Worm (Caenorhabditis elegans) whole organism, L2 larva: ENCODE measurements around the gene enol-1.

ENCODE experiments used
- C34F6.9 ChIP-seq: fragments of 150-350 bp; optimal IDR thresholded peaks from 2 replicates; lab custom pipeline; 2014; ENCODE audit warnings: missing biosample characterization, missing genetic modification characterization
- F13H6.1 ChIP-seq: sonication (generic microtip); optimal IDR thresholded peaks from 2 replicates; lab custom pipeline; 2016; ENCODE audit warnings: missing genetic modification characterization, missing compliant biosample characterization
- R02D3.7 ChIP-seq: fragments of 150-350 bp; optimal IDR thresholded peaks from 2 replicates; lab custom pipeline; 2014; ENCODE audit warnings: missing biosample characterization, missing genetic modification characterization
- ZK546.5 ChIP-seq: sonication (generic microtip); optimal IDR thresholded peaks from 2 replicates; lab custom pipeline; 2017; ENCODE audit warnings: missing biosample characterization, missing genetic modification characterization
- alr-1 ChIP-seq: fragments of 150-350 bp; optimal IDR thresholded peaks from 2 replicates; lab custom pipeline; 2014; ENCODE audit warnings: missing biosample characterization, missing genetic modification characterization
- aly-2 ChIP-seq: fragments of 150-350 bp; optimal IDR thresholded peaks from 2 replicates; lab custom pipeline; 2014; ENCODE audit warnings: missing biosample characterization, missing genetic modification characterization
- ama-1 ChIP-seq: fragments of 150-350 bp; optimal IDR thresholded peaks from 2 replicates; lab custom pipeline; 2018; ENCODE audit warnings: inconsistent platforms
- blmp-1 ChIP-seq: sonication (generic microtip); optimal IDR thresholded peaks from 2 replicates; lab custom pipeline; 2017; ENCODE audit warnings: missing genetic modification characterization, mild to moderate bottlenecking, missing compliant biosample characterization, antibody characterized with exemption, moderate library complexity; ENCODE audit not compliant: insufficient read depth
- ceh-16 ChIP-seq: fragments of 150-350 bp; optimal IDR thresholded peaks from 2 replicates; lab custom pipeline; 2014; ENCODE audit warnings: missing biosample characterization, missing genetic modification characterization
- ceh-82 ChIP-seq: fragments of 150-350 bp; optimal IDR thresholded peaks from 2 replicates; lab custom pipeline; 2014; ENCODE audit warnings: missing biosample characterization, missing genetic modification characterization
- crh-2 ChIP-seq: sonication (generic microtip); optimal IDR thresholded peaks from 2 replicates; lab custom pipeline; 2017; ENCODE audit warnings: missing biosample characterization, missing genetic modification characterization
- dmd-4 ChIP-seq: sonication (generic microtip); optimal IDR thresholded peaks from 2 replicates; lab custom pipeline; 2017; ENCODE audit warnings: missing biosample characterization, missing genetic modification characterization
- elt-1 ChIP-seq: fragments of 150-350 bp; optimal IDR thresholded peaks from 2 replicates; lab custom pipeline; 2014; ENCODE audit warnings: missing biosample characterization, missing genetic modification characterization
- elt-3 ChIP-seq: sonication (generic microtip); optimal IDR thresholded peaks from 2 replicates; lab custom pipeline; 2017; ENCODE audit warnings: missing biosample characterization, missing genetic modification characterization
- fos-1 ChIP-seq: fragments of 150-350 bp; optimal IDR thresholded peaks from 2 replicates; lab custom pipeline; 2014; ENCODE audit warnings: missing biosample characterization, missing genetic modification characterization
- gmeb-1 ChIP-seq: fragments of 150-350 bp; optimal IDR thresholded peaks from 2 replicates; lab custom pipeline; 2014; ENCODE audit warnings: missing biosample characterization, missing genetic modification characterization
- lin-13 ChIP-seq: fragments of 150-350 bp; optimal IDR thresholded peaks from 2 replicates; lab custom pipeline; 2014; ENCODE audit warnings: missing biosample characterization, missing genetic modification reagents, missing genetic modification characterization
- lin-39 ChIP-seq: fragments of 150-350 bp; optimal IDR thresholded peaks from 2 replicates; lab custom pipeline; 2014; ENCODE audit warnings: missing biosample characterization, missing genetic modification reagents, missing genetic modification characterization
- lsy-2 ChIP-seq, 2 experiments: fragments of 150-350 bp in 1 of 2; sonication (generic microtip) in 1 of 2; optimal IDR thresholded peaks; 2 replicates each; lab custom pipeline; 2014 to 2017; ENCODE audit warnings: missing biosample characterization in 2 of 2, missing genetic modification characterization in 2 of 2
- mab-5 ChIP-seq: fragments of 150-350 bp; optimal IDR thresholded peaks from 2 replicates; lab custom pipeline; 2014; ENCODE audit warnings: missing biosample characterization, missing genetic modification characterization
- mbf-1 ChIP-seq: sonication (generic microtip); optimal IDR thresholded peaks from 2 replicates; lab custom pipeline; 2017; ENCODE audit warnings: missing biosample characterization, missing genetic modification characterization
- mdl-1 ChIP-seq, 2 experiments: fragments of 150-350 bp in 1 of 2; sonication (generic microtip) in 1 of 2; optimal IDR thresholded peaks; 2 replicates each; lab custom pipeline; 2017; ENCODE audit warnings: missing biosample characterization in 2 of 2, missing genetic modification characterization in 2 of 2
- nhr-11 ChIP-seq: fragments of 150-350 bp; optimal IDR thresholded peaks from 2 replicates; lab custom pipeline; 2014; ENCODE audit warnings: missing biosample characterization, missing genetic modification characterization
- nhr-12 ChIP-seq: fragments of 150-350 bp; optimal IDR thresholded peaks from 2 replicates; lab custom pipeline; 2014; ENCODE audit warnings: missing biosample characterization, missing genetic modification characterization
- nhr-129 ChIP-seq: fragments of 150-350 bp; optimal IDR thresholded peaks from 2 replicates; lab custom pipeline; 2014; ENCODE audit warnings: missing biosample characterization, missing genetic modification characterization
- nhr-23 ChIP-seq: fragments of 150-350 bp; optimal IDR thresholded peaks from 2 replicates; lab custom pipeline; 2014; ENCODE audit warnings: missing biosample characterization, missing genetic modification reagents, missing genetic modification characterization
- nhr-6 ChIP-seq: fragments of 150-350 bp; optimal IDR thresholded peaks from 2 replicates; lab custom pipeline; 2014; ENCODE audit warnings: missing biosample characterization, missing genetic modification characterization
- sem-4 ChIP-seq: fragments of 150-350 bp; optimal IDR thresholded peaks from 2 replicates; lab custom pipeline; 2014; ENCODE audit warnings: missing biosample characterization, missing genetic modification reagents, missing genetic modification characterization
- sma-3 ChIP-seq: sonication (generic microtip); optimal IDR thresholded peaks from 2 replicates; lab custom pipeline; 2016; ENCODE audit warnings: missing genetic modification reagents, missing genetic modification characterization, missing compliant biosample characterization
- sma-9 ChIP-seq, 2 experiments: fragments of 150-350 bp in 1 of 2; sonication (generic microtip) in 1 of 2; optimal IDR thresholded peaks; 2 replicates each; lab custom pipeline; 2014 to 2016; ENCODE audit warnings: missing genetic modification characterization in 2 of 2, mild to moderate bottlenecking in 1 of 2, missing biosample characterization in 1 of 2, missing compliant biosample characterization in 1 of 2, missing genetic modification reagents in 1 of 2, moderate library complexity in 1 of 2
- snpc-4 ChIP-seq: fragments of 150-350 bp; optimal IDR thresholded peaks from 2 replicates; lab custom pipeline; 2014; ENCODE audit warnings: missing biosample characterization, missing genetic modification characterization
- unc-39 ChIP-seq: fragments of 150-350 bp; optimal IDR thresholded peaks from 2 replicates; lab custom pipeline; 2014; ENCODE audit warnings: missing biosample characterization, missing genetic modification characterization
- zag-1 ChIP-seq: fragments of 150-350 bp; optimal IDR thresholded peaks from 2 replicates; lab custom pipeline; 2014; ENCODE audit warnings: missing biosample characterization, missing genetic modification characterization
- ztf-1 ChIP-seq: fragments of 200-800 bp; sonication (Bioruptor generic); conservative IDR thresholded peaks from 2 replicates; pipeline ENCODE4 v1.3.6; 2022; ENCODE audit warnings: missing genetic modification characterization, missing compliant biosample characterization
- ztf-11 ChIP-seq: sonication (generic microtip); optimal IDR thresholded peaks from 2 replicates; lab custom pipeline; 2017; ENCODE audit warnings: missing biosample characterization, missing genetic modification characterization
- ztf-4 ChIP-seq: fragments of 150-350 bp; optimal IDR thresholded peaks from 2 replicates; lab custom pipeline; 2014; ENCODE audit warnings: missing biosample characterization, missing genetic modification characterization

The enol-1 gene

DNA sequence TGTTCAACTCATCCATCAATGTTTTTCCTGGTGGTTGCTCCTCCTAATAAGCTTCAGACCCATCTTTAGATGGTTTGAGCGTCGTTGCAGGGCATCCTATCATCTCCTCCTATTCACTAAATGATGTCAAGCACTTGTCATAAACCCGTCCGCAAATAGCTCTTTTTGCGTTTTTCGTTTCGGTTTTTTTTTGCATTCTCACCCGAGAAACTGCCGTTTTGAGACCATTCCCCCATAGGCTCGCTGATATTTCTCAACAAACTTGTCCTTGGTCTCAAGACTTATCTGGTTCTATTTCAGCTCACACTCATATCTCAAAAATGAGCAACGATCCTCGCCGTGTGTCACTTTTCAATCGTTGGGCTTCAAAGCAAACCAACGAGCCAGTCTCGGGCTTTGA is 29.6 kb downstream of the enol-1 start, which contains the start of gene cal-2:
Gene cal-2, plus strand, starts transcription at position 301 of the 400 bp plus-strand sequence.
- TF ChIP-seq crh-2 (tag; lab: Kevin White, UChicago) (no peak), ztf-1 (GFP tag; lab: Robert Waterston, UW) (no peak)

DNA sequence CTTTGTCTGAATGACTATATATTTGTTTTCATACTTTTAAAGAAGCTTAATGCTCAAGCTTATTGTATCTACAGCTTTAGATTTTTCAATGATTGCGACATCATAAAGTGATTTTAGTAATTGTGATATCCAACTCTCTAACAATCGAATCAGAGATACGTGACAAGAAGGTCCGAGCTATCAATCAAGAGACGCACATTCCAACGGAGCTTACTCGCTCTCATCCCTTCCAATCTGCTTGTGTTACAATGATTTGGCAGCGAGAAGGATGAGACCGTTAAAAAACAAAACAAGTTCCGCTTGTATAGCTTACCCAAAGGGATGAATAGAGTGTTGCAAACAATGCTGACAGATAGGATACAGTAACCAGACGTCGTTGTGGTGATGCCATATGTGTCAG is 30.7 kb downstream of the enol-1 start:
- TF ChIP-seq alr-1 (tag; lab: Kevin White, UChicago) (no peak), sma-9 (GFP tag; optimal IDR thresholded peaks at IDR 0.05; lab: Kevin White, UChicago) (peak; percentile 12), sma-9 (tag; optimal IDR thresholded peaks at IDR 0.05; lab: Kevin White, UChicago) (no peak), nhr-129 (peak; percentile 73), ama-1 (peak; percentile 9), gmeb-1 (tag; lab: Kevin White, UChicago) (no peak), ztf-4 (tag; lab: Kevin White, UChicago) (no peak)

DNA sequence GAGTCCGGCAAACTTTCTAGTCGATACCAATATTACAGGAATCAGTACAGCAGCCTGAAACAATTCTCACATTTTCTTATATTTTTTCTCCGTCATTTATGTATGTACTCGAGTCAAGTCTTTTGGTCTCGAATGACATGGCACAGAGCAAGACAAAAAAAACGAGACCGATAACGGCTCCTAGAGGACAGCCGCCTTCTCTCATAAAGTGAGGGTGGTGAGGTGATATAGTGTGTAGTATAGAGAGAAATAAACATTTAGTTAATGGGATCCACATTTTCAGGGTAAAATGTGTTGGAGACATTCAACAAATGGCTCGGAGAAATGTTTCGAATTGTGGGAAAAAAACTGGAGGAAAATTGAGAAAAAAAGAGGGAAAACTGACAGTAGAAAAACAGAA is 31.4 kb downstream of the enol-1 start:
- TF ChIP-seq lsy-2 (tag; optimal IDR thresholded peaks at IDR 0.05; lab: Kevin White, UChicago) (peak in 1 of 2 experiments; percentile 25), ztf-1 (GFP tag; lab: Robert Waterston, UW) (no peak), C34F6.9 (tag; lab: Kevin White, UChicago) (peak; percentile 37), ztf-11 (tag; lab: Kevin White, UChicago) (no peak), elt-3 (tag; lab: Kevin White, UChicago) (no peak), crh-2 (tag; lab: Kevin White, UChicago) (peak; percentile 23), mab-5 (tag; lab: Kevin White, UChicago) (peak; percentile 7), mdl-1 (tag; optimal IDR thresholded peaks at IDR 0.05; lab: Kevin White, UChicago) (no peak), nhr-11 (no peak), elt-1 (tag; lab: Kevin White, UChicago) (no peak), lin-39 (peak; percentile 27), nhr-23 (tag; lab: Kevin White, UChicago) (no peak), nhr-6 (tag; lab: Kevin White, UChicago) (no peak), sem-4 (tag; lab: Kevin White, UChicago) (peak; percentile 7), ama-1 (no peak), nhr-12 (tag; lab: Kevin White, UChicago) (no peak), aly-2 (tag; lab: Kevin White, UChicago) (no peak), ceh-16 (tag; lab: Kevin White, UChicago) (no peak), fos-1 (tag; lab: Kevin White, UChicago) (no peak), F13H6.1 (peak; percentile 30), nhr-129 (peak; percentile 8), dmd-4 (tag; lab: Kevin White, UChicago) (no peak), ZK546.5 (tag; lab: Kevin White, UChicago) (no peak), zag-1 (no peak), mbf-1 (tag; lab: Kevin White, UChicago) (no peak), R02D3.7 (tag; lab: Kevin White, UChicago) (no peak), sma-9 (GFP tag; optimal IDR thresholded peaks at IDR 0.05; lab: Kevin White, UChicago) (peak; percentile 46), sma-9 (tag; optimal IDR thresholded peaks at IDR 0.05; lab: Kevin White, UChicago) (no peak), snpc-4 (tag; lab: Kevin White, UChicago) (no peak), gmeb-1 (tag; lab: Kevin White, UChicago) (no peak), lin-13 (GFP tag; lab: Kevin White, UChicago) (no peak), ceh-82 (tag; lab: Kevin White, UChicago) (no peak), blmp-1 (tag; lab: Kevin White, UChicago) (no peak)

DNA sequence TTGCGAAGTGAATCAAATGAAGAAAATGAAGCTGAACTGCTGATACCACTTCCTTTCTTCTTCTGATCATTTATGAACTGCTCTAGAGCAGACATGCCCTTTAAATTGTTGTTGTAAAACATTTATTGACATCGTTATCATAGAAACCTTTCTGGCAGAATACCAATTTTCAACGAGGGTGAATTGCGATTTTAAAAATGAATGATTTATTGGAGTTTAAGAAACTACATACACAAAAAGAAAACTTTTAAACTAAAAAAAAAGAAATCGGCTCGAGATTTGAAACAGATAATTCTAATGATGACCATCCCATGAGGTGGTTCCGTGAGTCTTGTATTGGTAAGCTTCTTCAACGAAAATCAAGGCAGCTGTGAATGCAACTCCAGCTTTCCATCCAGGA is 33.3 kb downstream of the enol-1 start, which contains the start of gene sftd-3:
Gene sftd-3, minus strand, starts transcription at position 101 of the 400 bp plus-strand sequence.
- no peak for TF ChIP-seq nhr-6 (tag; lab: Kevin White, UChicago)
- no peak for TF ChIP-seq sma-9 (GFP tag; optimal IDR thresholded peaks at IDR 0.05; lab: Kevin White, UChicago)
- TF ChIP-seq sma-9 (tag; optimal IDR thresholded peaks at IDR 0.05; lab: Kevin White, UChicago) = no peak
- TF ChIP-seq unc-39 (tag; lab: Kevin White, UChicago) = no peak
- no peak for TF ChIP-seq nhr-11
- TF ChIP-seq sma-3 (GFP tag; lab: Kevin White, UChicago) = no peak
- TF ChIP-seq nhr-12 (tag; lab: Kevin White, UChicago) = no peak
